Fruit fly (Drosophila melanogaster) whole organism, wandering third instar larva: ENCODE data around the gene CG2816.

Experiments
- Hr78 ChIP-seq: fragments of >200 bp; optimal IDR thresholded peaks from 2 replicates; lab custom pipeline; 2017; ENCODE audit warnings: missing biosample characterization, missing genetic modification characterization
- Myc ChIP-seq: fragments of >200 bp; optimal IDR thresholded peaks from 2 replicates; lab custom pipeline; 2017
- N ChIP-seq: fragments of >200 bp; optimal IDR thresholded peaks from 2 replicates; lab custom pipeline; 2018; ENCODE audit warnings: missing biosample characterization, missing external identifiers, missing genetic modification characterization
- Rel ChIP-seq, 2 experiments: fragments of 200-800 bp; sonication (Bioruptor generic) in 1 of 2; optimal IDR thresholded peaks; 2 replicates in 1 of 2; 3 replicates in 1 of 2; lab custom pipeline; 2016 to 2019; ENCODE audit warnings: mild to moderate bottlenecking in 2 of 2, missing biosample characterization in 2 of 2, missing genetic modification characterization in 2 of 2, moderate library complexity in 1 of 2
- br ChIP-seq: fragments of 200-800 bp; sonication (Bioruptor generic); optimal IDR thresholded peaks from 2 replicates; lab custom pipeline; 2016; ENCODE audit warnings: missing biosample characterization, missing genetic modification characterization
- foxo ChIP-seq, 2 experiments: fragments of 200-800 bp; sonication (Bioruptor generic); optimal IDR thresholded peaks; 2 replicates in 1 of 2; 3 replicates in 1 of 2; lab custom pipeline; 2016 to 2017; ENCODE audit warnings: missing biosample characterization in 2 of 2, missing genetic modification characterization in 2 of 2
- pan ChIP-seq: fragments of >200 bp; optimal IDR thresholded peaks from 2 replicates; lab custom pipeline; 2017
- psq ChIP-seq: fragments of 200-800 bp; sonication (Bioruptor generic); optimal IDR thresholded peaks from 3 replicates; lab custom pipeline; 2017; ENCODE audit warnings: missing biosample characterization, mild to moderate bottlenecking, missing genetic modification characterization, moderate library complexity
- tai ChIP-seq: sonication (Bioruptor generic); optimal IDR thresholded peaks from 2 replicates; lab custom pipeline; 2016; ENCODE audit warnings: missing biosample characterization, missing genetic modification characterization
- usp ChIP-seq: fragments of >200 bp; optimal IDR thresholded peaks from 2 replicates; lab custom pipeline; 2017; ENCODE audit warnings: missing biosample characterization, missing genetic modification characterization

DNA sequence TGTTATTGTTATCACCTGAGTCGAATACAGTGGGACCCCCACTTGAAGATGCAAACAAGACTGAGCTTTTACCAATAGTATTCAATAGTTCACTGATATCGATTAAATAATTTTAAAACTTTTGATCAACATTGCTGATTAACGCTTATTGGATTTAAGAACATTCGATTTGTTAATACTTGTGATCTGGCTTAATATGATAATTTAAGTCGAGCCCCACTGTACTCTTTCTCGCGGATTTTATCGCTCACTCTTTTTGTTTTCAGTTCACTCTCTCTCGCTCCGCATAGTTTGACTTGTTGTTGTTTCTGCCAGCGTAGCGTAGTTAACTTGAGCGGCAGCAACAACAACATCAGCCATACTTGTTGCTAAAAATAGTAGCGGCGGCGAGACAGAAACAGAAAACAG lies 47.8 kb upstream of the CG2816 start:
- TF ChIP-seq tai (peak; percentile 96), psq (GFP tag; lab: Kevin White, UChicago) (peak; percentile 98), N (GFP tag; lab: Kevin White, UChicago) (no peak), Rel (GFP tag; optimal IDR thresholded peaks at IDR 0.05; lab: Kevin White, UChicago) (peak; percentile 93), Rel (tag; optimal IDR thresholded peaks at IDR 0.05; lab: Kevin White, UChicago) (peak; percentile 95), Hr78 (GFP tag; lab: Kevin White, UChicago) (no peak), usp (GFP tag; lab: Kevin White, UChicago) (no peak), foxo (GFP tag; optimal IDR thresholded peaks at IDR 0.05; lab: Kevin White, UChicago) (peak; percentile 97 to 99), br (GFP tag; lab: Kevin White, UChicago) (peak; percentile 99), pan (lab: Kevin White, UChicago) (no peak), Myc (no peak)
